Fruit fly (Drosophila melanogaster) whole organism, prepupa: ENCODE measurements around the gene CG31683.

Source experiments
- CG15336 ChIP-seq: fragments of 200-800 bp; sonication (Bioruptor generic); IDR thresholded peaks from 2 replicates; pipeline ENCODE4 v1.3.6; 2022; ENCODE audit warnings: missing biosample characterization, missing genetic modification characterization
- CG16779 ChIP-seq: fragments of 200-800 bp; sonication (Bioruptor generic); optimal IDR thresholded peaks from 3 replicates; lab custom pipeline; 2017; ENCODE audit warnings: missing biosample characterization, mild to moderate bottlenecking, missing genetic modification characterization
- CG3032 ChIP-seq: fragments of 200-800 bp; optimal IDR thresholded peaks from 2 replicates; lab custom pipeline; 2019; ENCODE audit warnings: missing biosample characterization, mild to moderate bottlenecking, missing genetic modification characterization, moderate library complexity
- CG31627 ChIP-seq: fragments of 200-800 bp; sonication (Bioruptor generic); optimal IDR thresholded peaks from 3 replicates; lab custom pipeline; 2016; ENCODE audit warnings: missing biosample characterization, missing genetic modification characterization
- CG32006 ChIP-seq: fragments of 200-800 bp; sonication (Bioruptor generic); optimal IDR thresholded peaks from 3 replicates; lab custom pipeline; 2017; ENCODE audit warnings: missing biosample characterization, mild to moderate bottlenecking, missing genetic modification characterization
- CG6163 ChIP-seq: fragments of 200-800 bp; sonication (Bioruptor generic); IDR thresholded peaks from 3 replicates; pipeline ENCODE4 v1.3.6; 2022; ENCODE audit warnings: missing biosample characterization, missing genetic modification characterization
- CG6854 ChIP-seq: fragments of 200-800 bp; sonication (Bioruptor generic); optimal IDR thresholded peaks from 2 replicates; lab custom pipeline; 2017; ENCODE audit warnings: missing biosample characterization, mild to moderate bottlenecking, missing genetic modification characterization
- Eip93F ChIP-seq: fragments of 200-800 bp; sonication (Bioruptor generic); optimal IDR thresholded peaks from 2 replicates; lab custom pipeline; 2016; ENCODE audit warnings: missing biosample characterization, mild to moderate bottlenecking, missing genetic modification characterization
- Hr38 ChIP-seq: sonication (Bioruptor generic); optimal IDR thresholded peaks from 2 replicates; lab custom pipeline; 2016; ENCODE audit warnings: missing biosample characterization, missing genetic modification characterization
- Sox102F ChIP-seq: fragments of 200-800 bp; sonication (Bioruptor generic); optimal IDR thresholded peaks from 2 replicates; lab custom pipeline; 2016; ENCODE audit warnings: missing biosample characterization, mild to moderate bottlenecking, missing genetic modification characterization
- Sox14 ChIP-seq: fragments of 200-800 bp; sonication (Bioruptor generic); optimal IDR thresholded peaks from 3 replicates; lab custom pipeline; 2016; ENCODE audit warnings: missing biosample characterization, missing genetic modification characterization
- pdm3 ChIP-seq: fragments of 200-800 bp; sonication (Bioruptor generic); optimal IDR thresholded peaks from 3 replicates; lab custom pipeline; 2016; ENCODE audit warnings: missing biosample characterization, missing genetic modification characterization
- salr ChIP-seq, 2 experiments: fragments of 200-800 bp; sonication (Bioruptor generic); optimal IDR thresholded peaks; 3 replicates each; lab custom pipeline; 2016 to 2018; ENCODE audit warnings: missing biosample characterization in 2 of 2, missing genetic modification characterization in 2 of 2, mild to moderate bottlenecking in 1 of 2

DNA sequence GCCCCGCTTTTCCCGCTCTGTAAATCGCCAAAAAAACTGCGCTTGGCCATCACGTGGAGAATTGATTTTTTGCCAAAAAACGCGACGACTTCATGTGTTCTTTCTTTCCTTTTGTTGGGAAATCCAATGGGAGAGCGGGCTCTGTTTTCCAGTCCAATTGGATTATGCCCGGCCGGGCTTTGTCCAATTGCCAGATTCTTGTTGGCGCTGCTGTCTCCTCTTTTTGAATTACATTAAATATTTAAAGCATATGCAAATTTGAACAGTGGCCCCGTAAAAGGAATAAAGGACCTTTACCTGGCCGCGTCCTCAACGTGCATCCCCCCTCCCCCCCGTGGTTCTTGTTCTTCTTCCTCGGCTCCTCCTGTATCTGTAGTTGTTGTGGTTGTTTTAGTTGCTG, 20.3 kb downstream of the CG31683 start:
- TF ChIP-seq Sox102F (no peak), CG6854 (GFP tag; lab: Kevin White, UChicago) (no peak), Eip93F (GFP tag; lab: Kevin White, UChicago) (no peak), CG31627 (GFP tag; lab: Kevin White, UChicago) (no peak), CG15336 (GFP tag; lab: Robert Waterston, UW) (no peak), CG3032 (no peak), CG32006 (GFP tag; lab: Kevin White, UChicago) (no peak), Sox14 (GFP tag; lab: Kevin White, UChicago) (no peak), pdm3 (GFP tag; lab: Kevin White, UChicago) (no peak), salr (GFP tag; optimal IDR thresholded peaks at IDR 0.05; lab: Kevin White, UChicago) (no peak), Hr38 (no peak), CG6163 (GFP tag; lab: Robert Waterston, UW) (no peak), CG16779 (tag; lab: Kevin White, UChicago) (no peak)
